Worm (Caenorhabditis elegans) whole organism, L4/young adult: ENCODE measurements around the gene T09B9.3.

Experiments
- W03F9.2 ChIP-seq: fragments of 150-350 bp; optimal IDR thresholded peaks from 2 replicates; lab custom pipeline; 2014; ENCODE audit warnings: missing biosample characterization, missing genetic modification characterization
- dao-5 ChIP-seq: sonication (generic microtip); optimal IDR thresholded peaks from 2 replicates; lab custom pipeline; 2016; ENCODE audit warnings: missing genotype, missing genetic modification characterization, moderate library complexity, missing compliant biosample characterization
- him-1 ChIP-seq: sonication (generic microtip); optimal IDR thresholded peaks from 2 replicates; lab custom pipeline; 2016; ENCODE audit warnings: missing genotype, missing genetic modification reagents, missing genetic modification characterization, missing compliant biosample characterization

DNA sequence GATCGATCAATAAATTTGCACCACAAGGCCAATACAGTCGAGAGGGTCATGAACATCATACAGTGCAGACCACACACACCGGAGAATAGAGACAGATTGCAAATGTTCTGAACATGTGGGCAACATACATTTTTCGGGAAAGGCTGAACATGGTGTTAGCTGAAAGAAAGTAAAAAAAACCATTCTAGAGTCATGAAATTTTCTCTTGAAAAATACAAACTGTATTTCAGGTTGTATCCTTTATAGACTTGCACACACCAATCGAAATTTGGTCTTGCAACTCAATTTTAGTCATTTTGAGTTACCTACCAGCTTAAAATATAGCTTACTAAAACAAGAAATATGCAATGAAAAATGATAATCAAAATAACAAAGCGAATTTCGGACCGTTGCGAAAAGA is 34.9 kb upstream of the T09B9.3 start:
- no peak for TF ChIP-seq him-1
- TF ChIP-seq dao-5: no peak
- no peak for TF ChIP-seq W03F9.2 (tag; lab: Kevin White, UChicago)
